Worm (Caenorhabditis elegans): Measurements from ENCODE around the gene T20G5.13.

DNA sequence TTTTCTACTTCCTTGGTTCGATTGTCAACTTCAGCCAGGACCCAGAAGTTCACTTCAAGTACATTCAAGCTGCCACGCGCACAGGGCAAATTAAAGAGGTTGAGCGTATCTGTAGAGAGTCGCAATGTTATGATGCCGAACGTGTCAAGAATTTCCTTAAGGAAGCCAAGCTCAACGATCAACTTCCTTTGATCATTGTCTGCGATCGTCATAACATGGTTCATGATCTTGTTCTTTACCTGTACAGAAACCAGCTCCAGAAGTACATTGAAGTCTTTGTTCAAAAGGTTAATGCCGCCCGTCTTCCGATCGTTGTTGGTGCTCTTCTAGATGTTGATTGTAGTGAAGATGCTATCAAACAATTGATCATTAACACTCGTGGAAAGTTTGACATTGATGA lies 5.2 kb upstream of the T20G5.13 start:
- TF ChIP-seq php-3 (GFP tag; IDR thresholded peaks at IDR 0.05) (no peak), lin-15B (tag; optimal IDR thresholded peaks at IDR 0.05) (no peak), lir-3 (tag; optimal IDR thresholded peaks at IDR 0.05) (no peak), nhr-11 (tag; optimal IDR thresholded peaks at IDR 0.05) (no peak)

Measured in whole organism, L4 larva.